Fruit fly (Drosophila melanogaster) whole organism, embryonic: ENCODE data around the gene CG9132.

ENCODE experiments used
- Adf1 ChIP-seq: fragments of 200-800 bp; sonication (Bioruptor generic); IDR thresholded peaks from 2 replicates; pipeline ENCODE4 v1.3.6; 2022; ENCODE audit warnings: missing biosample characterization, missing genetic modification characterization
- Antp ChIP-seq: fragments of 200-800 bp; sonication (Bioruptor generic); optimal IDR thresholded peaks from 3 replicates; lab custom pipeline; 2016; ENCODE audit warnings: missing biosample characterization, missing genetic modification characterization
- BEAF-32 ChIP-seq: fragments of 200-800 bp; sonication (Bioruptor generic); optimal IDR thresholded peaks from 3 replicates; lab custom pipeline; 2017; ENCODE audit warnings: missing biosample characterization, missing genetic modification characterization, mild to moderate bottlenecking, moderate library complexity, missing genetic modification reagents
- CG10267 ChIP-seq: fragments of 200-800 bp; sonication (Bioruptor generic); optimal IDR thresholded peaks from 2 replicates; lab custom pipeline; 2018; ENCODE audit warnings: missing biosample characterization, mild to moderate bottlenecking, missing genetic modification characterization, moderate library complexity
- CG10654 ChIP-seq: fragments of 200-800 bp; sonication (Bioruptor generic); optimal IDR thresholded peaks from 2 replicates; lab custom pipeline; 2016; ENCODE audit warnings: missing biosample characterization, missing genetic modification characterization
- CG12659 ChIP-seq: fragments of 200-800 bp; sonication (Bioruptor generic); optimal IDR thresholded peaks from 3 replicates; lab custom pipeline; 2017; ENCODE audit warnings: mild to moderate bottlenecking, missing biosample characterization, missing genetic modification reagents, missing genetic modification characterization
- CG13123 ChIP-seq: fragments of 200-800 bp; sonication (Bioruptor generic); optimal IDR thresholded peaks from 2 replicates; lab custom pipeline; 2016; ENCODE audit warnings: missing biosample characterization, missing genetic modification characterization
- CG13287 ChIP-seq: fragments of 200-800 bp; sonication (Bioruptor generic); IDR thresholded peaks from 2 replicates; pipeline ENCODE4 v1.3.6; 2022; ENCODE audit warnings: missing biosample characterization, missing genetic modification characterization; ENCODE audit not compliant: partially characterized antibody
- CG14710 ChIP-seq: fragments of 200-800 bp; sonication (Bioruptor generic); optimal IDR thresholded peaks from 3 replicates; lab custom pipeline; 2019; ENCODE audit warnings: missing biosample characterization, mild to moderate bottlenecking, missing genetic modification characterization, moderate library complexity
- CG15514 ChIP-seq: fragments of 200-800 bp; sonication (Bioruptor generic); optimal IDR thresholded peaks from 3 replicates; lab custom pipeline; 2017; ENCODE audit warnings: missing biosample characterization, missing genetic modification characterization, mild to moderate bottlenecking, moderate library complexity, missing genetic modification reagents
- CG16813 ChIP-seq: fragments of 200-800 bp; sonication (Bioruptor generic); IDR thresholded peaks from 3 replicates; pipeline ENCODE4 v1.3.6; 2022; ENCODE audit warnings: missing biosample characterization, missing genetic modification characterization; ENCODE audit not compliant: partially characterized antibody
- CG17361 ChIP-seq: fragments of 200-800 bp; sonication (Bioruptor generic); IDR thresholded peaks from 3 replicates; pipeline ENCODE4 v1.3.6; 2022; ENCODE audit warnings: missing biosample characterization, missing genetic modification characterization
- CG2116 ChIP-seq: fragments of 200-800 bp; sonication (Bioruptor generic); optimal IDR thresholded peaks from 3 replicates; lab custom pipeline; 2018; ENCODE audit warnings: missing biosample characterization, mild to moderate bottlenecking, missing genetic modification characterization
- CG2712 ChIP-seq: fragments of 200-800 bp; optimal IDR thresholded peaks from 3 replicates; lab custom pipeline; 2019; ENCODE audit warnings: missing biosample characterization, mild to moderate bottlenecking, missing genetic modification characterization, moderate library complexity
- CG3281 ChIP-seq: fragments of 200-800 bp; sonication (Bioruptor generic); optimal IDR thresholded peaks from 3 replicates; lab custom pipeline; 2017; ENCODE audit warnings: missing biosample characterization, mild to moderate bottlenecking, missing genetic modification characterization
- CG3407 ChIP-seq: fragments of 200-800 bp; sonication (Bioruptor generic); optimal IDR thresholded peaks from 2 replicates; lab custom pipeline; 2018; ENCODE audit warnings: missing biosample characterization, mild to moderate bottlenecking, missing genetic modification characterization
- CG4360 ChIP-seq: fragments of 200-800 bp; sonication (Bioruptor generic); IDR thresholded peaks from 2 replicates; pipeline ENCODE4 v1.3.6; 2022; ENCODE audit warnings: missing biosample characterization, missing genetic modification characterization
- CG6791 ChIP-seq: fragments of 200-800 bp; sonication (Bioruptor generic); IDR thresholded peaks from 3 replicates; pipeline ENCODE4 v1.3.6; 2022; ENCODE audit warnings: missing biosample characterization, missing genetic modification characterization; ENCODE audit not compliant: partially characterized antibody
- CG9797 ChIP-seq: fragments of 200-800 bp; sonication (Bioruptor generic); optimal IDR thresholded peaks from 3 replicates; lab custom pipeline; 2018; ENCODE audit warnings: missing biosample characterization, mild to moderate bottlenecking, missing genetic modification characterization
- Dll ChIP-seq: fragments of 200-800 bp; sonication (Bioruptor generic); IDR thresholded peaks from 4 replicates; pipeline ENCODE4 v1.3.6; 2022; ENCODE audit warnings: missing biosample characterization, missing genetic modification characterization; ENCODE audit not compliant: partially characterized antibody
- Dp ChIP-seq: fragments of 200-800 bp; sonication (Bioruptor generic); optimal IDR thresholded peaks from 2 replicates; lab custom pipeline; 2018; ENCODE audit warnings: missing biosample characterization, mild to moderate bottlenecking, missing genetic modification characterization, moderate library complexity
- Drgx ChIP-seq: fragments of 200-800 bp; sonication (Bioruptor generic); IDR thresholded peaks from 2 replicates; pipeline ENCODE4 v1.3.6; 2022; ENCODE audit warnings: missing biosample characterization, missing genetic modification characterization
- E2f2 ChIP-seq: fragments of 200-800 bp; sonication (Bioruptor generic); IDR thresholded peaks from 2 replicates; pipeline ENCODE4 v1.3.6; 2022; ENCODE audit warnings: missing biosample characterization, missing genetic modification characterization
- Ets65A ChIP-seq: fragments of 200-800 bp; sonication (Bioruptor generic); peaks from one replicate; lab custom pipeline; 2016; ENCODE audit warnings: missing biosample characterization, missing genetic modification characterization
- Hr78 ChIP-seq, 2 experiments: fragments of 200-800 bp in 1 of 2; fragments of >200 bp in 1 of 2; sonication (Bioruptor generic) in 1 of 2; optimal IDR thresholded peaks; 2 replicates each; lab custom pipeline; 2017 to 2019; ENCODE audit warnings: missing biosample characterization in 2 of 2, missing genetic modification characterization in 2 of 2, mild to moderate bottlenecking in 1 of 2, moderate library complexity in 1 of 2
- Hsf ChIP-seq: fragments of 200-800 bp; sonication (Bioruptor generic); optimal IDR thresholded peaks from 3 replicates; lab custom pipeline; 2016; ENCODE audit warnings: missing biosample characterization, missing genetic modification characterization
- MBD-R2 ChIP-seq: fragments of 200-800 bp; sonication (Bioruptor generic); IDR thresholded peaks from 2 replicates; pipeline ENCODE4 v1.3.6; 2022; ENCODE audit warnings: missing biosample characterization, missing genetic modification characterization
- Max ChIP-seq: fragments of 200-800 bp; sonication (Bioruptor generic); optimal IDR thresholded peaks from 2 replicates; lab custom pipeline; 2016; ENCODE audit warnings: missing biosample characterization, mild to moderate bottlenecking, missing genetic modification characterization
- Scr ChIP-seq: fragments of 200-800 bp; sonication (Bioruptor generic); IDR thresholded peaks from 2 replicates; pipeline ENCODE4 v1.3.6; 2022; ENCODE audit warnings: missing biosample characterization, missing genetic modification characterization; ENCODE audit not compliant: partially characterized antibody
- Sin3A ChIP-seq: fragments of >200 bp; optimal IDR thresholded peaks from 2 replicates; lab custom pipeline; 2018
- Sry-δ ChIP-seq: fragments of 200-800 bp; sonication (Bioruptor generic); optimal IDR thresholded peaks from 2 replicates; lab custom pipeline; 2016; ENCODE audit warnings: missing biosample characterization, missing genetic modification characterization
- YL-1 ChIP-seq: fragments of 200-800 bp; sonication (Bioruptor generic); optimal IDR thresholded peaks from 3 replicates; lab custom pipeline; 2017; ENCODE audit warnings: missing biosample characterization, mild to moderate bottlenecking, missing genetic modification characterization
- chif ChIP-seq, 2 experiments: fragments of 200-800 bp; sonication (Bioruptor generic); optimal IDR thresholded peaks; 3 replicates each; lab custom pipeline; 2016; ENCODE audit warnings: missing biosample characterization in 2 of 2, missing genetic modification characterization in 2 of 2
- chn ChIP-seq: fragments of 200-800 bp; sonication (Bioruptor generic); optimal IDR thresholded peaks from 2 replicates; lab custom pipeline; 2016; ENCODE audit warnings: missing biosample characterization, missing genetic modification characterization
- gfzf ChIP-seq: fragments of 200-800 bp; sonication (Bioruptor generic); optimal IDR thresholded peaks from 2 replicates; lab custom pipeline; 2016; ENCODE audit warnings: missing biosample characterization, mild to moderate bottlenecking, missing genetic modification characterization, moderate library complexity
- h ChIP-seq: fragments of >200 bp; optimal IDR thresholded peaks from 2 replicates; lab custom pipeline; 2017
- kay ChIP-seq: fragments of 200-800 bp; sonication (Bioruptor generic); optimal IDR thresholded peaks from 2 replicates; lab custom pipeline; 2016; ENCODE audit warnings: missing biosample characterization, missing genetic modification characterization
- knrl ChIP-seq: fragments of 200-800 bp; sonication (Bioruptor generic); IDR thresholded peaks from 3 replicates; pipeline ENCODE4 v1.3.6; 2022; ENCODE audit warnings: missing biosample characterization, missing genetic modification characterization; ENCODE audit not compliant: partially characterized antibody
- phol ChIP-seq: fragments of 200-800 bp; sonication (Bioruptor generic); optimal IDR thresholded peaks from 3 replicates; lab custom pipeline; 2018; ENCODE audit warnings: missing biosample characterization, mild to moderate bottlenecking, missing genetic modification characterization, moderate library complexity
- pzg ChIP-seq: fragments of 200-800 bp; sonication (Bioruptor generic); optimal IDR thresholded peaks from 3 replicates; lab custom pipeline; 2018; ENCODE audit warnings: missing biosample characterization, mild to moderate bottlenecking, missing genetic modification characterization, moderate library complexity
- sens ChIP-seq: fragments of 200-800 bp; sonication (Bioruptor generic); peaks from one replicate; lab custom pipeline; 2016; ENCODE audit warnings: missing biosample characterization, missing genetic modification characterization
- sr ChIP-seq: fragments of 200-800 bp; sonication (Bioruptor generic); IDR thresholded peaks from 3 replicates; pipeline ENCODE4 v1.3.6; 2022; ENCODE audit warnings: missing biosample characterization, missing genetic modification characterization
- stwl ChIP-seq: fragments of 200-800 bp; sonication (Bioruptor generic); optimal IDR thresholded peaks from 3 replicates; lab custom pipeline; 2018; ENCODE audit warnings: missing biosample characterization, mild to moderate bottlenecking, missing genetic modification characterization, moderate library complexity
- trh ChIP-seq: fragments of 200-800 bp; sonication (Bioruptor generic); optimal IDR thresholded peaks from 2 replicates; lab custom pipeline; 2016; ENCODE audit warnings: missing biosample characterization, missing genetic modification characterization
- usp ChIP-seq: fragments of >200 bp; optimal IDR thresholded peaks from 2 replicates; lab custom pipeline; 2017; ENCODE audit warnings: missing biosample characterization, missing genetic modification characterization

CG9132 gene

DNA sequence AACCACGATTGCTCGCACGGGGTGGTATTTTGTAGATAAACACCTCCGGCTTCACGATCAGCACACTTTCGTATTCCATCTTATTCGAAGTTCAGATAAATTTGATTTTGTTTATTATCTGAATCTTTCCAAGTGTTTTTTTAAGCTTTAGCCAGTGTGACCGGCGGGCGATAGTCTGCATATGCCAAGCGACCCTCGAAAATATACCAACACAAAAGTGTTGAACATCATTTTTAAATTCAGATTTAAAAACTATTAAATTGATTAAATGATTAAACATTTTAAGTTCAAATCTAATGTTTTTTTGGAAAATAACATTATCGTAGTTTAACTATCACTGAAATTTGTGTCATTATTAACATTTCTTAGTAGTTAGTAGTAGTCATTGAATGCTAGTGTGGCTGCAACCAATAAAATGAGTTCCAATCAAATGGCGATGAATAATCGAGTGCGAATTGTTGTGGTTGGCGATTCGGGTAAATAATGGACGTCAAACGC is at the start of gene CG9132, which contains the start of gene CG4789:
Gene CG9132 (minus strand): TSS at position 181 of the 498 bp plus-strand sequence.
Gene CG4789 (plus strand): TSS at position 401 of the 498 bp plus-strand sequence.
- peak; percentile 61 for TF ChIP-seq BEAF-32 (GFP tag; lab: Kevin White, UChicago)
- TF ChIP-seq Dll, result peak; percentile 57; the same call in 3 of the 4 replicates
- peak; percentile 48 for TF ChIP-seq pzg (GFP tag; lab: Kevin White, UChicago)
- no peak for TF ChIP-seq Drgx (GFP tag; lab: Robert Waterston, UW)
- no peak for TF ChIP-seq CG3281
- TF ChIP-seq usp (GFP tag; lab: Kevin White, UChicago), result no peak
- peak; percentile 4 for TF ChIP-seq phol (tag; lab: Kevin White, UChicago)
- peak; percentile 32; the same call in 1 of the 2 replicates for TF ChIP-seq MBD-R2 (GFP tag; lab: Robert Waterston, UW)
- peak; percentile 74 for TF ChIP-seq gfzf (GFP tag; lab: Kevin White, UChicago)
- TF ChIP-seq CG10267 (tag; lab: Kevin White, UChicago), result peak; percentile 2
- TF ChIP-seq CG9797 (GFP tag; lab: Kevin White, UChicago), result peak; percentile 71
- TF ChIP-seq Sry-δ, result peak; percentile 8
- TF ChIP-seq CG12659 (GFP tag; lab: Kevin White, UChicago), result peak; percentile 22
- TF ChIP-seq h, result no peak
- TF ChIP-seq Sin3A (lab: Kevin White, UChicago), result peak; percentile 28
- TF ChIP-seq CG17361 (GFP tag; lab: Robert Waterston, UW), result 0 out of 3 replicates have a peak, but pooled peaks have one; percentile 17
- TF ChIP-seq CG6791 (GFP tag; lab: Robert Waterston, UW), result no peak
- TF ChIP-seq CG13287, result peak; percentile 43; the same call in 1 of the 2 replicates
- TF ChIP-seq Antp (GFP tag; lab: Kevin White, UChicago), result no peak
- 0 out of 3 replicates have a peak, but pooled peaks have one; percentile 24 for TF ChIP-seq CG16813 (GFP tag; lab: Robert Waterston, UW)
- TF ChIP-seq CG13123, result no peak
- peak; percentile 30 for TF ChIP-seq CG15514
- peak; percentile 38 for TF ChIP-seq sens (GFP tag; lab: Kevin White, UChicago)
- TF ChIP-seq CG2116 (GFP tag; lab: Kevin White, UChicago), result peak; percentile 34
- peak; percentile 24; the same call in 1 of the 2 replicates for TF ChIP-seq Scr (GFP tag; lab: Robert Waterston, UW)
- TF ChIP-seq stwl (tag; lab: Kevin White, UChicago), result peak; percentile 51
- TF ChIP-seq CG14710 (tag; lab: Kevin White, UChicago), result peak; percentile 26
- 0 out of 3 replicates have a peak, but pooled peaks have one; percentile 31 for TF ChIP-seq knrl
- TF ChIP-seq E2f2 (GFP tag; lab: Robert Waterston, UW), result peak; percentile 37; the same call in 1 of the 2 replicates
- TF ChIP-seq chif (GFP tag; optimal IDR thresholded peaks at IDR 0.05; lab: Kevin White, UChicago), result no peak
- TF ChIP-seq YL-1, result peak; percentile 16
- TF ChIP-seq CG2712, result peak; percentile 11
- TF ChIP-seq Dp (GFP tag; lab: Kevin White, UChicago), result peak; percentile 43

- peak; percentile 71 for TF ChIP-seq Adf1
- TF ChIP-seq kay (GFP tag; lab: Kevin White, UChicago), result no peak
- peak in 1 of 2 experiments; percentile 48 for TF ChIP-seq Hr78 (GFP tag; optimal IDR thresholded peaks at IDR 0.05; lab: Kevin White, UChicago)
- TF ChIP-seq CG4360 (GFP tag; lab: Robert Waterston, UW), result peak; percentile 84
- no peak for TF ChIP-seq CG10654
- TF ChIP-seq Hsf (GFP tag; lab: Kevin White, UChicago), result no peak
- TF ChIP-seq trh (GFP tag; lab: Kevin White, UChicago), result no peak
- TF ChIP-seq CG3407 (GFP tag; lab: Kevin White, UChicago), result no peak
- no peak for TF ChIP-seq Max (GFP tag; lab: Kevin White, UChicago)
- peak; percentile 72 for TF ChIP-seq sr (GFP tag; lab: Robert Waterston, UW)
- peak; percentile 9 for TF ChIP-seq Ets65A (GFP tag; lab: Kevin White, UChicago)
- TF ChIP-seq chn (GFP tag; lab: Kevin White, UChicago), result no peak
Observed at dm6 chrX:16849517-16849916, 49.0 kb upstream of the CG9132 start.
